Worm (Caenorhabditis elegans) whole organism, L1 larva: Measurements from ENCODE around the gene F44E7.7.

Source experiments
- C16A3.4 ChIP-seq: fragments of 150-350 bp; optimal IDR thresholded peaks from 2 replicates; lab custom pipeline; 2014; ENCODE audit warnings: missing biosample characterization, missing genetic modification characterization
- blmp-1 ChIP-seq: fragments of 150-350 bp; optimal IDR thresholded peaks from 2 replicates; lab custom pipeline; 2014; ENCODE audit warnings: missing biosample characterization, missing genetic modification characterization
- ces-1 ChIP-seq: fragments of 150-350 bp; optimal IDR thresholded peaks from 2 replicates; lab custom pipeline; 2014; ENCODE audit warnings: missing biosample characterization, missing genetic modification reagents, missing genetic modification characterization
- egl-13 ChIP-seq: sonication (generic microtip); optimal IDR thresholded peaks from 2 replicates; lab custom pipeline; 2016; ENCODE audit warnings: missing genotype, missing genetic modification reagents, missing genetic modification characterization, missing compliant biosample characterization
- egl-27 ChIP-seq, 2 experiments: fragments of 150-350 bp in 1 of 2; sonication (generic microtip); optimal IDR thresholded peaks; 3 replicates each; lab custom pipeline; 2017 to 2018; ENCODE audit warnings: missing biosample characterization in 2 of 2, missing genetic modification characterization in 2 of 2, missing genetic modification reagents in 2 of 2
- elt-3 ChIP-seq, 6 experiments: fragments of 150-350 bp in 1 of 6; sonication (generic microtip); optimal IDR thresholded peaks; 2 replicates each; lab custom pipeline; 2017 to 2018; ENCODE audit warnings: missing biosample characterization in 6 of 6, missing genetic modification characterization in 6 of 6, inconsistent platforms in 1 of 6
- fkh-4 ChIP-seq: sonication (generic microtip); optimal IDR thresholded peaks from 2 replicates; lab custom pipeline; 2016; ENCODE audit warnings: missing compliant biosample characterization, missing genetic modification characterization, borderline replicate concordance
- lin-14 ChIP-seq: fragments of 200-800 bp; sonication (Bioruptor generic); optimal IDR thresholded peaks from 2 replicates; lab custom pipeline; 2018; ENCODE audit warnings: mild to moderate bottlenecking, missing genetic modification characterization, moderate library complexity, missing compliant biosample characterization
- nhr-12 ChIP-seq: sonication (generic microtip); optimal IDR thresholded peaks from 2 replicates; lab custom pipeline; 2017; ENCODE audit warnings: missing biosample characterization, missing genetic modification characterization
- nhr-237 ChIP-seq: fragments of 150-350 bp; optimal IDR thresholded peaks from 2 replicates; lab custom pipeline; 2014; ENCODE audit warnings: missing biosample characterization, missing genetic modification characterization
- skn-1 ChIP-seq: fragments of 150-350 bp; optimal IDR thresholded peaks from 2 replicates; lab custom pipeline; 2014; ENCODE audit warnings: missing biosample characterization, missing genetic modification characterization
- zag-1 ChIP-seq: fragments of 150-350 bp; optimal IDR thresholded peaks from 2 replicates; lab custom pipeline; 2014; ENCODE audit warnings: missing biosample characterization, missing genetic modification characterization

ce11 chrV:5768292-5768695, 17.0 kb downstream of the F44E7.7 start:
- peak; percentile 24 for TF ChIP-seq C16A3.4 (tag; lab: Kevin White, UChicago)
- TF ChIP-seq nhr-237 (tag; lab: Kevin White, UChicago), result no peak
- TF ChIP-seq fkh-4 (tag; lab: Kevin White, UChicago), result no peak
- peak; percentile 94 for TF ChIP-seq lin-14 (GFP tag; lab: Kevin White, UChicago)
- TF ChIP-seq blmp-1 (tag; lab: Kevin White, UChicago), result peak; percentile 84
- TF ChIP-seq egl-27 (tag; optimal IDR thresholded peaks at IDR 0.05; lab: Kevin White, UChicago), result peak in 1 of 2 experiments; percentile 71
- no peak for TF ChIP-seq skn-1 (tag; lab: Kevin White, UChicago)
- TF ChIP-seq egl-13 (tag; lab: Kevin White, UChicago), result no peak
- no peak for TF ChIP-seq nhr-12 (tag; lab: Kevin White, UChicago)
- TF ChIP-seq zag-1 (tag; lab: Kevin White, UChicago), result no peak
- no peak for TF ChIP-seq ces-1 (GFP tag; lab: Kevin White, UChicago)
- TF ChIP-seq elt-3 (tag; optimal IDR thresholded peaks at IDR 0.05; lab: Kevin White, UChicago), result peak in 5 of 6 experiments; percentile 72 to 92 (median 78)
